Worm (Caenorhabditis elegans): ENCODE data around the gene C05D11.8.

C05D11.8 gene

DNA sequence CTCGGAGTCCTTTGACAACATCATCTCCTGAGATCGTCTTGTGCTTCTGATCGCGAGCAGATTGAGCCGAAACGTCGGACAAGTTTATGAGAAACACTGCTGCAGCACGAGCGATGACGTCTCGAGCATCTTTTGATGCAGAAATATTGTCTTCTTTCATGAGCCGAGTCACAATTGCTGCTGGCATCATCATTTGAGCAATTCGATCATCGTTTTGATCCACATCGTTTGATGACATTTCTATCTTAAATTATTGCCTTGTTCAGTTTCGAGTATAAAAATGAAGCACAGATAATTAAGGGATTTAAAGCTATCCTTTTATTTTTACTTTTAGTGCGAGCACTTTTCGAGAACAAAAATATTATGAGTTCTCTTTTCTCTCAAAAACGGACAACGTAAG is 35.5 kb upstream of the C05D11.8 start, which contains the start of gene T26A5.8 (continued):
- peak; percentile 57 for TF ChIP-seq T26A8.4 (GFP tag; IDR thresholded peaks at IDR 0.05)
- TF ChIP-seq Y75B8A.6 (GFP tag; IDR thresholded peaks at IDR 0.05) = peak; percentile 72; the same call in 1 of the 2 replicates
- TF ChIP-seq lin-13 (GFP tag; optimal IDR thresholded peaks at IDR 0.05) = no peak
- no peak for TF ChIP-seq lin-15B (tag; optimal IDR thresholded peaks at IDR 0.05)
- TF ChIP-seq Y48G9A.11 (GFP tag; IDR thresholded peaks at IDR 0.05) = peak; percentile 62
- no peak for TF ChIP-seq sdz-12 (GFP tag; optimal IDR thresholded peaks at IDR 0.05)
- TF ChIP-seq zag-1 (tag; optimal IDR thresholded peaks at IDR 0.05) = no peak
- TF ChIP-seq zfp-3 (GFP tag; conservative IDR thresholded peaks at IDR 0.05) = peak; percentile 43; the same call in 1 of the 2 replicates
- no peak for TF ChIP-seq pqm-1 (tag; optimal IDR thresholded peaks at IDR 0.05)
- no peak for TF ChIP-seq F37D6.2 (tag; optimal IDR thresholded peaks at IDR 0.05)
- TF ChIP-seq zfp-2 (tag; optimal IDR thresholded peaks at IDR 0.05) = no peak
- no peak for TF ChIP-seq nhr-237 (tag; optimal IDR thresholded peaks at IDR 0.05)
- TF ChIP-seq mep-1 (tag; optimal IDR thresholded peaks at IDR 0.05) = peak; percentile 61
- no peak for TF ChIP-seq hlh-30 (tag; optimal IDR thresholded peaks at IDR 0.05; ENCODE audit: insufficient read depth)
- peak; percentile 20 for TF ChIP-seq spr-1 (tag; optimal IDR thresholded peaks at IDR 0.05)
- TF ChIP-seq nhr-41 (GFP tag; IDR thresholded peaks at IDR 0.05) = no peak
- no peak for TF ChIP-seq madf-9 (GFP tag; conservative IDR thresholded peaks at IDR 0.05)
- no peak for TF ChIP-seq snpc-4 (tag; optimal IDR thresholded peaks at IDR 0.05)
- 0 out of 2 replicates have a peak, but pooled peaks have one; percentile 26 for TF ChIP-seq dmd-8 (GFP tag; IDR thresholded peaks at IDR 0.05)
- no peak for TF ChIP-seq mxl-3 (GFP tag; optimal IDR thresholded peaks at IDR 0.05)

DNA sequence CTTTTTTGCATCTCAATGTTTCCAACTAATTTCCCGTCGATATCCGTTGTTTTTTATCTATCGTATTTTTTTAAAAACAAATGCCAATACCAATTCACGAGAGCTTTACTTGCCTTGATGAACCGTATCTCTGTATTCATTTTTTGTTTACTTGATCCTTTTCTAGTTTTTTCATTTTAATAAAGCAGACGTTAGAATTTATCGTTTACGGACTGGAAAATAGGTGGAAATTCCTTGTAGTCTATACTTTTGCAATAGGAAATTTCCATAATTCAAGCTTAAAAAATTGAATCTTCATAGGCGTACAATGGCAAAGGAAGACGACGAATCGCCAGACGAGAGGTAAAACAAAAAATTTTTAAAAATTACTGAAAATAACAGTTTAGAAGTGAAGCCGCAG is 32.7 kb upstream of the C05D11.8 start, which contains the start of gene algn-1:
Gene algn-1 (plus strand): TSS at position 301 of the 400 bp plus-strand sequence.
- TF ChIP-seq Y105C5A.15 (GFP tag; IDR thresholded peaks at IDR 0.05) (0 out of 2 replicates have a peak, but pooled peaks have one; percentile 18), ceh-32 (tag; optimal IDR thresholded peaks at IDR 0.05; ENCODE audit: poor library complexity) (no peak), ceh-20 (GFP tag; IDR thresholded peaks at IDR 0.05) (no peak), aha-1 (tag) (peak; percentile 49)

DNA sequence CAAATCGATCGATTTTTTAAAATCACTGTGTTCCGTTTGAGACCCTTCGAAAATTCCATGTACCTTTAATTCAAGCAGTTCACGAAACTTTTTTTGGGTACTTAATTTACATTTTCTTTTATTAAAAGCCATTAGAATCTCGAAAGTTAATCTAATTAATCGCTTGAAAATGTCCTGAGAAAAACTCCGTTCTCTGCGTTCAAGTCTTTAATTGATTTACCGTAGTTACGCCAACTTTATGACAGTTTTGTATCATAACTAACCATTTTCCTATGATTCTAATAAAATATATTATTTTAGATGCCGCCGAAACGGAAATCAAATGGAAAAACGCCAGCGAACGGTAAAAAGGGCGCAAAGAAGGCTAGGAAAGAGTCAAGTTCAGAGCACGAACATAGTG is 27.1 kb upstream of the C05D11.8 start, which contains the start of gene jhdm-1:
Gene jhdm-1 (plus strand): TSS at position 301 of the 400 bp plus-strand sequence.
- TF ChIP-seq mdl-1 (tag; optimal IDR thresholded peaks at IDR 0.05) (no peak), set-16 (GFP tag; IDR thresholded peaks at IDR 0.05) (no peak), tra-1 (GFP tag; IDR thresholded peaks at IDR 0.05) (no peak), Y5F2A.4 (GFP tag; optimal IDR thresholded peaks at IDR 0.05) (no peak), D1046.2 (GFP tag; IDR thresholded peaks at IDR 0.05) (no peak), mep-1 (tag; optimal IDR thresholded peaks at IDR 0.05) (no peak), ZK546.5 (tag; optimal IDR thresholded peaks at IDR 0.05) (no peak), unc-39 (tag; optimal IDR thresholded peaks at IDR 0.05) (no peak), Y105C5A.15 (GFP tag; IDR thresholded peaks at IDR 0.05) (no peak), egl-27 (tag; optimal IDR thresholded peaks at IDR 0.05) (no peak), mdt-29 (GFP tag; IDR thresholded peaks at IDR 0.05) (no peak)

ce11 chrIII:6453665-6454064 is 26.6 kb upstream of the C05D11.8 start:
- TF ChIP-seq unc-130 (GFP tag; optimal IDR thresholded peaks at IDR 0.05) (peak; percentile 48), nhr-6 (tag; optimal IDR thresholded peaks at IDR 0.05) (peak; percentile 88), nhr-48 (tag; optimal IDR thresholded peaks at IDR 0.05) (peak; percentile 34), egl-27 (tag; optimal IDR thresholded peaks at IDR 0.05) (no peak), egl-43 (GFP tag; IDR thresholded peaks at IDR 0.05) (no peak), zip-11 (GFP tag; IDR thresholded peaks at IDR 0.05) (no peak), mxl-3 (GFP tag; optimal IDR thresholded peaks at IDR 0.05) (peak; percentile 71), lin-13 (GFP tag; optimal IDR thresholded peaks at IDR 0.05) (peak; percentile 73), jun-1 (tag; optimal IDR thresholded peaks at IDR 0.05) (peak; percentile 5), F37D6.2 (tag; optimal IDR thresholded peaks at IDR 0.05) (no peak), ces-1 (GFP tag; optimal IDR thresholded peaks at IDR 0.05) (no peak), spr-1 (tag; optimal IDR thresholded peaks at IDR 0.05) (peak; percentile 80), lin-1 (GFP tag; IDR thresholded peaks at IDR 0.05) (peak; percentile 66), rbr-2 (tag; optimal IDR thresholded peaks at IDR 0.05) (peak; percentile 87), nhr-25 (tag; optimal IDR thresholded peaks at IDR 0.05; ENCODE audit: borderline replicate concordance, insufficient read depth) (peak; percentile 60), nhr-42 (GFP tag; IDR thresholded peaks at IDR 0.05) (0 out of 2 replicates have a peak, but pooled peaks have one; percentile 11), hmg-1.1 (GFP tag; IDR thresholded peaks at IDR 0.05) (peak; percentile 78), tra-1 (GFP tag; IDR thresholded peaks at IDR 0.05) (peak; percentile 43; the same call in 1 of the 2 replicates), pha-4 (GFP tag; IDR thresholded peaks at IDR 0.05) (peak; percentile 52; the same call in 1 of the 2 replicates), pha-4 (tag; optimal IDR thresholded peaks at IDR 0.05) (no peak)

Data from whole organism, L4 larva.